Worm (Caenorhabditis elegans) whole organism, young adult: ENCODE results near the gene nhl-3.

Experiments
- hlh-12 ChIP-seq: sonication (generic microtip); optimal IDR thresholded peaks from 2 replicates; lab custom pipeline; 2016; ENCODE audit warnings: missing genetic modification characterization, missing compliant biosample characterization
- lin-54 ChIP-seq: fragments of 200-800 bp; sonication (Bioruptor generic); optimal IDR thresholded peaks from 2 replicates; lab custom pipeline; 2018; ENCODE audit warnings: mild to moderate bottlenecking, missing genetic modification characterization, missing compliant biosample characterization
- mel-28 ChIP-seq: sonication (generic microtip); optimal IDR thresholded peaks from 2 replicates; lab custom pipeline; 2016; ENCODE audit warnings: borderline replicate concordance, mild to moderate bottlenecking, missing genetic modification characterization, missing compliant biosample characterization
- mes-4 ChIP-seq: sonication (generic microtip); optimal IDR thresholded peaks from 2 replicates; lab custom pipeline; 2016; ENCODE audit warnings: missing genotype, missing genetic modification characterization, missing compliant biosample characterization
- ztf-18 ChIP-seq: sonication (generic microtip); optimal IDR thresholded peaks from 2 replicates; lab custom pipeline; 2016; ENCODE audit warnings: missing genotype, mild to moderate bottlenecking, missing genetic modification characterization, missing compliant biosample characterization

- TF ChIP-seq ztf-18 (tag; lab: Kevin White, UChicago) (peak; percentile 92), mes-4 (tag; lab: Kevin White, UChicago) (no peak), hlh-12 (tag; lab: Kevin White, UChicago) (no peak), mel-28 (no peak), lin-54 (no peak)
Measured at ce11 chrII:650321-651005, 48.5 kb upstream of the nhl-3 start, which contains the start of the genes K07E8.7 and frpr-14.
